Worm (Caenorhabditis elegans) whole organism, mixed stage, embryonic: ENCODE measurements around the gene pqn-32.

Source experiments
- M03D4.4 ChIP-seq: sonication (generic microtip); optimal IDR thresholded peaks from 2 replicates; lab custom pipeline; 2017; ENCODE audit warnings: mild to moderate bottlenecking, missing genetic modification characterization, missing compliant biosample characterization
- bed-3 ChIP-seq: fragments of 200-800 bp; sonication (Bioruptor generic); optimal IDR thresholded peaks from 3 replicates; lab custom pipeline; 2018; ENCODE audit warnings: mild to moderate bottlenecking, missing genetic modification characterization, moderate library complexity, missing compliant biosample characterization
- blmp-1 ChIP-seq: fragments of 150-350 bp; optimal IDR thresholded peaks from 2 replicates; lab custom pipeline; 2014; ENCODE audit warnings: missing biosample characterization, missing genetic modification characterization
- ceh-39 ChIP-seq: fragments of 150-350 bp; optimal IDR thresholded peaks from 2 replicates; lab custom pipeline; 2014; ENCODE audit warnings: missing biosample characterization, missing genetic modification characterization
- ceh-43 ChIP-seq: fragments of 200-800 bp; sonication (Bioruptor generic); optimal IDR thresholded peaks from 2 replicates; lab custom pipeline; 2018; ENCODE audit warnings: mild to moderate bottlenecking, missing genetic modification characterization, moderate library complexity, missing compliant biosample characterization
- ceh-83 ChIP-seq: fragments of 200-800 bp; sonication (Bioruptor generic); optimal IDR thresholded peaks from 2 replicates; lab custom pipeline; 2018; ENCODE audit warnings: mild to moderate bottlenecking, missing genetic modification characterization, missing compliant biosample characterization
- ces-1 ChIP-seq: fragments of 150-350 bp; optimal IDR thresholded peaks from 2 replicates; lab custom pipeline; 2014; ENCODE audit warnings: missing biosample characterization, missing genetic modification reagents, missing genetic modification characterization
- cnd-1 ChIP-seq: fragments of 200-800 bp; sonication (Bioruptor generic); optimal IDR thresholded peaks from 2 replicates; lab custom pipeline; 2018; ENCODE audit warnings: mild to moderate bottlenecking, missing genetic modification characterization, missing compliant biosample characterization
- drap-1 ChIP-seq: fragments of 200-800 bp; sonication (Bioruptor generic); optimal IDR thresholded peaks from 3 replicates; lab custom pipeline; 2018; ENCODE audit warnings: mild to moderate bottlenecking, missing genetic modification characterization, missing compliant biosample characterization
- elt-1 ChIP-seq: sonication (generic microtip); optimal IDR thresholded peaks from 2 replicates; lab custom pipeline; 2017; ENCODE audit warnings: missing genetic modification characterization, mild to moderate bottlenecking, missing compliant biosample characterization, antibody characterized with exemption, moderate library complexity, borderline replicate concordance; ENCODE audit not compliant: insufficient read depth
- elt-3 ChIP-seq: fragments of 150-350 bp; optimal IDR thresholded peaks from 2 replicates; lab custom pipeline; 2014; ENCODE audit warnings: missing biosample characterization, missing genetic modification characterization
- flh-1 ChIP-seq: fragments of 200-800 bp; sonication (Bioruptor generic); optimal IDR thresholded peaks from 2 replicates; lab custom pipeline; 2018; ENCODE audit warnings: mild to moderate bottlenecking, missing genetic modification characterization, moderate library complexity, missing compliant biosample characterization
- ham-2 ChIP-seq: fragments of 200-800 bp; sonication (Bioruptor generic); optimal IDR thresholded peaks from 2 replicates; lab custom pipeline; 2018; ENCODE audit warnings: mild to moderate bottlenecking, missing genetic modification characterization, missing compliant biosample characterization
- hlh-1 ChIP-seq: fragments of 150-350 bp; optimal IDR thresholded peaks from 2 replicates; lab custom pipeline; 2014; ENCODE audit warnings: missing biosample characterization, missing genetic modification reagents, missing genetic modification characterization
- lin-13 ChIP-seq: fragments of 150-350 bp; optimal IDR thresholded peaks from 2 replicates; lab custom pipeline; 2014; ENCODE audit warnings: missing biosample characterization, missing genetic modification characterization
- lin-32 ChIP-seq: fragments of 200-800 bp; sonication (Bioruptor generic); optimal IDR thresholded peaks from 2 replicates; lab custom pipeline; 2018; ENCODE audit warnings: mild to moderate bottlenecking, missing genetic modification characterization, missing compliant biosample characterization
- lsy-2 ChIP-seq: fragments of 150-350 bp; optimal IDR thresholded peaks from 2 replicates; lab custom pipeline; 2014; ENCODE audit warnings: missing biosample characterization, missing genetic modification characterization
- mab-5 ChIP-seq: fragments of 150-350 bp; optimal IDR thresholded peaks from 2 replicates; lab custom pipeline; 2014; ENCODE audit warnings: missing biosample characterization, missing genetic modification characterization
- mep-1 ChIP-seq: fragments of 150-350 bp; optimal IDR thresholded peaks from 2 replicates; lab custom pipeline; 2017; ENCODE audit warnings: missing biosample characterization, missing genetic modification reagents, missing genetic modification characterization, inconsistent platforms
- mls-2 ChIP-seq: sonication (generic microtip); optimal IDR thresholded peaks from 2 replicates; lab custom pipeline; 2016; ENCODE audit warnings: mild to moderate bottlenecking, missing genetic modification characterization, moderate library complexity, missing compliant biosample characterization
- nhr-12 ChIP-seq: fragments of 150-350 bp; optimal IDR thresholded peaks from 2 replicates; lab custom pipeline; 2014; ENCODE audit warnings: missing biosample characterization, missing genetic modification characterization
- nhr-2 ChIP-seq: fragments of 150-350 bp; optimal IDR thresholded peaks from 2 replicates; lab custom pipeline; 2014; ENCODE audit warnings: missing biosample characterization, missing genetic modification characterization
- nhr-237 ChIP-seq: fragments of 150-350 bp; optimal IDR thresholded peaks from 2 replicates; lab custom pipeline; 2014; ENCODE audit warnings: missing biosample characterization, missing genetic modification characterization
- nhr-28 ChIP-seq: fragments of 150-350 bp; optimal IDR thresholded peaks from 2 replicates; lab custom pipeline; 2014; ENCODE audit warnings: missing biosample characterization, missing genetic modification characterization
- nhr-76 ChIP-seq: sonication (generic microtip); optimal IDR thresholded peaks from 2 replicates; lab custom pipeline; 2017; ENCODE audit warnings: missing biosample characterization, missing genetic modification characterization
- pha-4 ChIP-seq: fragments of 150-350 bp; optimal IDR thresholded peaks from 2 replicates; lab custom pipeline; 2018; ENCODE audit warnings: missing biosample characterization, missing genetic modification reagents, missing genetic modification characterization
- sem-2 ChIP-seq: fragments of 200-800 bp; sonication (Bioruptor generic); optimal IDR thresholded peaks from 2 replicates; lab custom pipeline; 2018; ENCODE audit warnings: mild to moderate bottlenecking, missing genetic modification characterization, missing compliant biosample characterization
- snpc-4 ChIP-seq: fragments of 150-350 bp; optimal IDR thresholded peaks from 2 replicates; lab custom pipeline; 2014; ENCODE audit warnings: missing biosample characterization, missing genetic modification characterization
- sptf-1 ChIP-seq: sonication (generic microtip); optimal IDR thresholded peaks from 2 replicates; lab custom pipeline; 2017; ENCODE audit warnings: mild to moderate bottlenecking, missing genetic modification characterization, moderate library complexity, missing compliant biosample characterization
- tbx-8 ChIP-seq: fragments of 200-800 bp; sonication (Bioruptor generic); optimal IDR thresholded peaks from 2 replicates; lab custom pipeline; 2018; ENCODE audit warnings: mild to moderate bottlenecking, missing genetic modification characterization, moderate library complexity, missing compliant biosample characterization
- unc-120 ChIP-seq: sonication (generic microtip); optimal IDR thresholded peaks from 2 replicates; lab custom pipeline; 2017; ENCODE audit warnings: missing genetic modification characterization, missing compliant biosample characterization; ENCODE audit not compliant: poor library complexity, severe bottlenecking
- unc-39 ChIP-seq: fragments of 150-350 bp; optimal IDR thresholded peaks from 2 replicates; lab custom pipeline; 2014; ENCODE audit warnings: missing biosample characterization, missing genetic modification characterization
- unc-62 ChIP-seq: fragments of 150-350 bp; optimal IDR thresholded peaks from 2 replicates; lab custom pipeline; 2014; ENCODE audit warnings: missing biosample characterization, missing genetic modification reagents, missing genetic modification characterization
- zip-8 ChIP-seq: fragments of 150-350 bp; optimal IDR thresholded peaks from 2 replicates; lab custom pipeline; 2014; ENCODE audit warnings: missing biosample characterization, missing genetic modification characterization
- ztf-11 ChIP-seq: fragments of 150-350 bp; optimal IDR thresholded peaks from 2 replicates; lab custom pipeline; 2014; ENCODE audit warnings: missing biosample characterization, missing genetic modification characterization

Gene pqn-32

ce11 chrII:13148247-13148646, 40.4 kb downstream of the pqn-32 start:
- TF ChIP-seq unc-39 (no peak), zip-8 (tag; lab: Kevin White, UChicago) (no peak), M03D4.4 (tag; lab: Kevin White, UChicago) (no peak), ham-2 (no peak), sem-2 (GFP tag; lab: Kevin White, UChicago) (no peak), lin-13 (tag; lab: Kevin White, UChicago) (no peak), flh-1 (no peak), unc-62 (GFP tag; lab: Kevin White, UChicago) (no peak), mep-1 (tag; lab: Kevin White, UChicago) (no peak), cnd-1 (tag; lab: Kevin White, UChicago) (no peak), unc-120 (no peak), ces-1 (GFP tag; lab: Kevin White, UChicago) (no peak), nhr-237 (tag; lab: Kevin White, UChicago) (no peak)
- TF ChIP-seq, all 35 proteins: peak for 0

- TF ChIP-seq zip-8 (tag; lab: Kevin White, UChicago) (no peak), mab-5 (tag; lab: Kevin White, UChicago) (no peak), ceh-83 (GFP tag; lab: Kevin White, UChicago) (no peak), nhr-12 (tag; lab: Kevin White, UChicago) (no peak), unc-62 (GFP tag; lab: Kevin White, UChicago) (no peak), nhr-237 (tag; lab: Kevin White, UChicago) (no peak)
Measured at ce11 chrII:13149965-13150364, 42.1 kb downstream of the pqn-32 start.

ce11 chrII:13152409-13152808, 44.6 kb downstream of the pqn-32 start:
- TF ChIP-seq hlh-1 (tag; lab: Kevin White, UChicago): no peak
- no peak for TF ChIP-seq zip-8 (tag; lab: Kevin White, UChicago)
- no peak for TF ChIP-seq drap-1 (GFP tag; lab: Kevin White, UChicago)
- no peak for TF ChIP-seq lin-13 (tag; lab: Kevin White, UChicago)
- no peak for TF ChIP-seq snpc-4 (tag; lab: Kevin White, UChicago)
- no peak for TF ChIP-seq flh-1
- no peak for TF ChIP-seq elt-3 (tag; lab: Kevin White, UChicago)

- TF ChIP-seq elt-3 (tag; lab: Kevin White, UChicago): no peak
Measured at ce11 chrII:13153299-13153698, 45.5 kb downstream of the pqn-32 start, which contains the start of gene spe-18. Gene spe-18 (minus strand): TSS chrII:13153399.

ce11 chrII:13156071-13156470, 48.3 kb downstream of the pqn-32 start:
- TF ChIP-seq nhr-76 (tag; lab: Kevin White, UChicago) (no peak), lin-32 (GFP tag; lab: Kevin White, UChicago) (no peak), flh-1 (no peak), unc-39 (no peak), unc-62 (GFP tag; lab: Kevin White, UChicago) (no peak), mep-1 (tag; lab: Kevin White, UChicago) (no peak)

ce11 chrII:13156971-13157370, 49.2 kb downstream of the pqn-32 start, which contains the start of the genes hpr-17 and F32A11.1:
Gene hpr-17 (minus strand): TSS chrII:13157047.
Gene F32A11.1 (plus strand): TSS chrII:13157329.
- TF ChIP-seq mls-2: no peak
- no peak for TF ChIP-seq ceh-43 (GFP tag; lab: Kevin White, UChicago)
- TF ChIP-seq hlh-1 (tag; lab: Kevin White, UChicago): peak; percentile 12
- no peak for TF ChIP-seq nhr-76 (tag; lab: Kevin White, UChicago)
- no peak for TF ChIP-seq nhr-28 (tag; lab: Kevin White, UChicago)
- peak; percentile 56 for TF ChIP-seq nhr-237 (tag; lab: Kevin White, UChicago)
- TF ChIP-seq cnd-1 (tag; lab: Kevin White, UChicago): no peak
- TF ChIP-seq lin-32 (GFP tag; lab: Kevin White, UChicago): no peak
- TF ChIP-seq unc-120: no peak
- no peak for TF ChIP-seq unc-39
- no peak for TF ChIP-seq nhr-12 (tag; lab: Kevin White, UChicago)
- peak; percentile 26 for TF ChIP-seq mab-5 (tag; lab: Kevin White, UChicago)
- TF ChIP-seq ztf-11 (tag; lab: Kevin White, UChicago): peak; percentile 22
- TF ChIP-seq unc-62 (GFP tag; lab: Kevin White, UChicago): no peak
- TF ChIP-seq drap-1 (GFP tag; lab: Kevin White, UChicago): no peak
- TF ChIP-seq flh-1: no peak
- no peak for TF ChIP-seq elt-3 (tag; lab: Kevin White, UChicago)
- peak; percentile 56 for TF ChIP-seq pha-4 (tag; lab: Kevin White, UChicago)
- TF ChIP-seq sem-2 (GFP tag; lab: Kevin White, UChicago): no peak
- TF ChIP-seq ceh-83 (GFP tag; lab: Kevin White, UChicago): no peak
- no peak for TF ChIP-seq tbx-8
- peak; percentile 42 for TF ChIP-seq ces-1 (GFP tag; lab: Kevin White, UChicago)
- TF ChIP-seq bed-3 (GFP tag; lab: Kevin White, UChicago): no peak
- TF ChIP-seq mep-1 (tag; lab: Kevin White, UChicago): peak; percentile 73
- peak; percentile 58 for TF ChIP-seq lin-13 (tag; lab: Kevin White, UChicago)
- no peak for TF ChIP-seq snpc-4 (tag; lab: Kevin White, UChicago)
- TF ChIP-seq nhr-2 (tag; lab: Kevin White, UChicago): no peak
- TF ChIP-seq sptf-1 (tag; lab: Kevin White, UChicago): peak; percentile 50
- TF ChIP-seq zip-8 (tag; lab: Kevin White, UChicago): no peak
- TF ChIP-seq elt-1 (tag; lab: Kevin White, UChicago): no peak
- TF ChIP-seq ceh-39 (tag; lab: Kevin White, UChicago): no peak
- no peak for TF ChIP-seq blmp-1 (tag; lab: Kevin White, UChicago)
- peak; percentile 67 for TF ChIP-seq lsy-2 (tag; lab: Kevin White, UChicago)
- no peak for TF ChIP-seq ham-2
- no peak for TF ChIP-seq M03D4.4 (tag; lab: Kevin White, UChicago)
